Worm (Caenorhabditis elegans) whole organism, early embryonic: ENCODE measurements around the gene jkk-1.

Source experiments
- B0310.2 ChIP-seq: sonication (generic microtip); optimal IDR thresholded peaks from 2 replicates; lab custom pipeline; 2016; ENCODE audit warnings: mild to moderate bottlenecking, missing genetic modification characterization, missing compliant biosample characterization
- F13C5.2 ChIP-seq: sonication (generic microtip); optimal IDR thresholded peaks from 2 replicates; lab custom pipeline; 2017; ENCODE audit warnings: mild to moderate bottlenecking, missing genetic modification characterization, inconsistent platforms, missing compliant biosample characterization
- aly-1 ChIP-seq: sonication (generic microtip); optimal IDR thresholded peaks from 2 replicates; lab custom pipeline; 2016; ENCODE audit warnings: missing genetic modification characterization, missing compliant biosample characterization
- ama-1 ChIP-seq: fragments of 150-350 bp; optimal IDR thresholded peaks from 2 replicates; lab custom pipeline; 2014
- ceh-13 ChIP-seq: fragments of 200-800 bp; sonication (Bioruptor generic); optimal IDR thresholded peaks from 2 replicates; lab custom pipeline; 2018; ENCODE audit warnings: mild to moderate bottlenecking, missing genetic modification characterization, missing compliant biosample characterization
- ceh-36 ChIP-seq: sonication (generic microtip); optimal IDR thresholded peaks from 2 replicates; lab custom pipeline; 2016; ENCODE audit warnings: missing genetic modification characterization, inconsistent platforms, missing compliant biosample characterization
- ets-7 ChIP-seq: sonication (generic microtip); optimal IDR thresholded peaks from 2 replicates; lab custom pipeline; 2016; ENCODE audit warnings: missing genotype, missing genetic modification characterization, missing compliant biosample characterization
- flt-1 ChIP-seq: fragments of 200-800 bp; sonication (Bioruptor generic); IDR thresholded peaks from 2 replicates; pipeline ENCODE4 v1.3.6; 2022; ENCODE audit warnings: missing genetic modification characterization, missing compliant biosample characterization
- hmbx-1 ChIP-seq: sonication (generic microtip); optimal IDR thresholded peaks from 2 replicates; lab custom pipeline; 2016; ENCODE audit warnings: mild to moderate bottlenecking, missing genetic modification characterization, missing compliant biosample characterization
- hmg-4 ChIP-seq: fragments of 200-800 bp; sonication (Bioruptor generic); optimal IDR thresholded peaks from 2 replicates; lab custom pipeline; 2018; ENCODE audit warnings: mild to moderate bottlenecking, missing genetic modification characterization, missing compliant biosample characterization
- hnd-1 ChIP-seq: sonication (generic microtip); optimal IDR thresholded peaks from 2 replicates; lab custom pipeline; 2016; ENCODE audit warnings: missing genetic modification characterization, missing compliant biosample characterization
- pes-1 ChIP-seq: fragments of 200-800 bp; sonication (Bioruptor generic); IDR thresholded peaks from 2 replicates; pipeline ENCODE4 v1.3.6; 2022; ENCODE audit warnings: missing genetic modification reagents, missing genetic modification characterization, missing compliant biosample characterization
- scrt-1 ChIP-seq: fragments of 200-800 bp; sonication (Bioruptor generic); IDR thresholded peaks from 2 replicates; pipeline ENCODE4 v1.3.6; 2022; ENCODE audit warnings: missing genetic modification characterization, missing compliant biosample characterization
- sea-1 ChIP-seq: fragments of 200-800 bp; sonication (Bioruptor generic); conservative IDR thresholded peaks from 2 replicates; pipeline ENCODE4 v1.3.6; 2022; ENCODE audit warnings: missing genetic modification characterization, missing compliant biosample characterization
- tbx-11 ChIP-seq: fragments of 200-800 bp; sonication (Bioruptor generic); IDR thresholded peaks from 2 replicates; pipeline ENCODE4 v1.3.6; 2022; ENCODE audit warnings: missing genetic modification characterization, missing compliant biosample characterization
- tbx-37 ChIP-seq: fragments of 200-800 bp; sonication (Bioruptor generic); conservative IDR thresholded peaks from 2 replicates; pipeline ENCODE4 v1.3.6; 2022; ENCODE audit warnings: missing genetic modification reagents, missing genetic modification characterization, missing compliant biosample characterization
- tra-4 ChIP-seq: sonication (generic microtip); optimal IDR thresholded peaks from 2 replicates; lab custom pipeline; 2017; ENCODE audit warnings: missing genetic modification characterization, missing compliant biosample characterization

jkk-1 gene

DNA sequence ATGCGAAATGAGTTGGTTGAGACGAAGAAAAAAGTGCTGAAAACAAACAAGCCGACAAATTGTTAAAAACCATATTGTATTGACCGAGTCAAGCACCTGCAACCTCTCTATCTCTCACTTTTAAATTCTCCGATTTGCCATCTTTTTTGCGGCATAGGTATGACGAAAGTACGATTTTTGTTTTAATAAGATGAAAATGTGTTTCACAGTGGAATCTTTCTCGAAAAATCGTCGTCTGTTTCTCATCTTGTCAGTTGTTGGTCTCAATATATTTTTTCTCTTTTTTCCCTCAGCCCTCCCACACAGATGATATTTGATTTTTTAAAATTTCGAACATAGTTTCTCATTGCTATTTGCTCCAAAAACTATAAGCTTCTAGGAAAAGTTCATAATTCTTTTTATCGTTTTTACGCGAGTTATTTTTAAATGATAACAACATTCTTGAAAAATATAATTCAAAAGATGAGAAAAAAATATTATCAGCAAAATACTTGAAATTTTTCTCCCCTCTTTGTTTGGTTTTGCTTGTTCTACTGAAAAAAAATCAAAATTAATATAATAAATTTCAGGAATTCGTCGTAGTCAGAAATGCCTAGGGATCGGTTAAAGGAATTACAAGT is 19.6 kb upstream of the jkk-1 start, which contains the start of gene syx-3:
TSS of gene syx-3 (plus strand) at position 570 of the 620 bp plus-strand sequence.
- no peak for TF ChIP-seq sea-1 (GFP tag; lab: Robert Waterston, UW)
- TF ChIP-seq tbx-37 (GFP tag; lab: Robert Waterston, UW) = no peak
- no peak for TF ChIP-seq ama-1 (lab: Kevin White, UChicago)
- no peak for TF ChIP-seq hmg-4 (GFP tag; lab: Kevin White, UChicago)
- TF ChIP-seq hmbx-1 (tag; lab: Kevin White, UChicago) = no peak
- TF ChIP-seq ceh-36 (tag; lab: Kevin White, UChicago) = no peak
- TF ChIP-seq scrt-1 (GFP tag; lab: Robert Waterston, UW) = no peak

DNA sequence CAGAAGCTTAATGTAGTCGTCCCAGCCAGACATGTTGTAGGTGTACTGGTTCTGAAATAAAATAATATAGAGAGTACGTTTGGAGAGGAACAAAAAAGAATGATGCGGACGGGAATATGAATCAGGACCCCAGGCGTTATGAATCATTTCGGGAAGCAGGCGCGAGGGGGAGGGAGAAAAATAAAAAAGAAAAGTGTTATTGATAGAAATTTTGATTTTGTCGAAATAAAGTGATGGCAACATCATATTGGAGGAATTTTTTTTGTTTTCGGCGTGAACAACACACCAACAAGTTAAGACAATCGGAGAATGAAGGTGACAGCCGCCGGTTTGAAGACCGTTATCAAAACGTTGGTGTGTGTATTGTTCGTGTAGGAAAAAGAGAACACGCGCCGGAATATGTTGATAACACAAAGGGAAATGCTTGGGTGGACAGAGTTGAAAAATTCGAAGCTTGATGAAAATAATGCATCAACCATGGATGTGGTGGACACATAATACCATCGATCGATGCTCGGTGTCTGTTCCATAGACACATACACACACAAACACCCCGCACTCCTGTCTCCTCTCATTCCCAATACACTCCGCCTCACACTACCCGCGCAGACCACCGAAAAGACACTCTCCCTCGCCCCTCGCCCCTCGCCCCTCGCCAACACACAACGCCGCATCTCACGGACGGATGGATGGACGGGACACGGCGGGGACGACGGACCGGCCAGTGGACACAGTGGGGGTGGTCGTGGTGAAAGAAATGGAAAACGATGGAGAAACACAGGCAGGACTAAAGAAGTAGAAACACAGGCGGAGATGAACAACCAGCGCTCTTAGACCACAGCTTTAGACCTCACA is 14.0 kb upstream of the jkk-1 start, which contains the start of gene pfn-2:
TSS of gene pfn-2 (minus strand) at position 51 of the 855 bp plus-strand sequence.
- 0 out of 2 replicates have a peak, but pooled peaks have one; percentile 17 for TF ChIP-seq flt-1 (GFP tag; lab: Robert Waterston, UW)
- TF ChIP-seq hmg-4 (GFP tag; lab: Kevin White, UChicago) = peak; percentile 89
- TF ChIP-seq aly-1 (tag; lab: Kevin White, UChicago) = peak; percentile 15
- TF ChIP-seq scrt-1 (GFP tag; lab: Robert Waterston, UW) = no peak
- peak; percentile 52 for TF ChIP-seq tbx-37 (GFP tag; lab: Robert Waterston, UW)
- TF ChIP-seq tbx-11 (GFP tag; lab: Robert Waterston, UW) = 0 out of 2 replicates have a peak, but pooled peaks have one; percentile 9
- TF ChIP-seq ceh-13 (GFP tag; lab: Kevin White, UChicago) = peak; percentile 6
- no peak for TF ChIP-seq hmbx-1 (tag; lab: Kevin White, UChicago)
- peak; percentile 40 for TF ChIP-seq F13C5.2

DNA sequence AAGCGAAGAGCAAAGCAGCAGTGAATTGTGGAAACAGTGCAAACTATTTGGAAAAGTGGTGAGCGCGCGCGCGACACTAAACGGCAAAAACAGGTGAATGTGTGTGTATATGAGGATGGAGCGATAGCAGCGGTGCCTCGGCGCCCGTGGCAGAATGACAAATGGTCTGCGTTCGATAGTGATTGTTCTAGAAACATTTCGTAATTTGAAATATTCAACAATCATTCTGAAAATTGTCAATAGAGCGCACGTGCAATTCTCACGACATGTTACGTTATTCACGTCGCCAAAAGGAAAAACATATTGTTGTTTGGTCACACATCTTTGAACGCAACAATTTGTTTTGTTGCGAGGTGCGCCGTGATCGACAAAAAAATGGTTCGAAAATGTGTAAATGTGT is 13.0 kb upstream of the jkk-1 start:
- TF ChIP-seq F13C5.2 = no peak
- no peak for TF ChIP-seq tra-4 (tag; lab: Kevin White, UChicago)
- TF ChIP-seq hmbx-1 (tag; lab: Kevin White, UChicago) = no peak
- no peak for TF ChIP-seq hmg-4 (GFP tag; lab: Kevin White, UChicago)
- TF ChIP-seq ama-1 (lab: Kevin White, UChicago) = no peak
- no peak for TF ChIP-seq ceh-36 (tag; lab: Kevin White, UChicago)
- TF ChIP-seq aly-1 (tag; lab: Kevin White, UChicago) = no peak
- no peak for TF ChIP-seq sea-1 (GFP tag; lab: Robert Waterston, UW)
- TF ChIP-seq ets-7 (tag; lab: Kevin White, UChicago) = no peak
- TF ChIP-seq flt-1 (GFP tag; lab: Robert Waterston, UW) = no peak
- no peak for TF ChIP-seq hnd-1
- TF ChIP-seq B0310.2 (tag; lab: Kevin White, UChicago) = no peak
- TF ChIP-seq ceh-13 (GFP tag; lab: Kevin White, UChicago) = no peak
- no peak for TF ChIP-seq tbx-37 (GFP tag; lab: Robert Waterston, UW)
- TF ChIP-seq tbx-11 (GFP tag; lab: Robert Waterston, UW) = no peak

DNA sequence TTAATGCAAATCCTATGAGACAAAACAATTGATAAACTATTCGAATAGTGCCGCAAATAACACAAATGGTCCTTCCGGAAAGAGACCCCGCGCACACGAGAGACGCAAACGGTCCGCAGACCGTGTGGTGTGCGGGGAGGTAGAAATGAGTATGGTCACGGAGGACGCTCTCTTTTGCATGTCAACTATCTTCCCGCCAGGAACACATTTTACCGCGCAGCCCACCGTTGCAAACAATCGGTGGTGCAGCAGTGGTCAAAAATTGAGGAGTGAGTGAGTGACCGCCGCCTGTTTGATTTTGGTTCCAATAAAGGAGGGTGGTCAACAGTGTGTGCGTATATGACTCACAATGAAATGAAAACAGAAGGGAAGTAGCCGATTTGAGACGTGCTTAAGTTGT is 7.6 kb upstream of the jkk-1 start:
- no peak for TF ChIP-seq tbx-11 (GFP tag; lab: Robert Waterston, UW)
- peak; percentile 75 for TF ChIP-seq hmg-4 (GFP tag; lab: Kevin White, UChicago)
- TF ChIP-seq aly-1 (tag; lab: Kevin White, UChicago) = peak; percentile 12

DNA sequence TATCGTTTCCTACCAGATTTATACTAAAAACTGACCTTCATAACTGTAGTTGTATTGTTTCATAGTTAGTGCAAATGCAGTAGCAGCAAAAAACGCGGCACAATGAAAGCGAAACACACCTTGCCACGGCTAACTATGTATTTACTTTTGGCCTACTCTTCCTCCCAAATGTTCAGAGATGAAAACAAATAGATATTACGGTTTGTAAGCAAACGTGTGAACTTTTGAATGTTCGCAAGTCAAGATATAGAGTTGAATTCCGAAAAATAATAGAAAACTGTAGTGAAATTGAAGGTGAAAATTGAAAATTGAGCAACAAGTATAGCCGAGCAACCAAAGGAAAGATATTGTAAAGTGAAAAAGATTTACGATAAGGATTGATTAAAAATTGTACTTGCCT is 4.0 kb upstream of the jkk-1 start, which contains the start of gene chtl-1:
TSS of gene chtl-1 (minus strand) at position 101 of the 400 bp plus-strand sequence.
- TF ChIP-seq F13C5.2 (no peak), scrt-1 (GFP tag; lab: Robert Waterston, UW) (no peak), hnd-1 (no peak), ama-1 (lab: Kevin White, UChicago) (no peak), tra-4 (tag; lab: Kevin White, UChicago) (no peak), sea-1 (GFP tag; lab: Robert Waterston, UW) (no peak), pes-1 (GFP tag; lab: Robert Waterston, UW) (no peak), aly-1 (tag; lab: Kevin White, UChicago) (no peak), ceh-13 (GFP tag; lab: Kevin White, UChicago) (no peak), tbx-11 (GFP tag; lab: Robert Waterston, UW) (no peak), hmbx-1 (tag; lab: Kevin White, UChicago) (no peak), flt-1 (GFP tag; lab: Robert Waterston, UW) (no peak), ceh-36 (tag; lab: Kevin White, UChicago) (no peak), B0310.2 (tag; lab: Kevin White, UChicago) (no peak), tbx-37 (GFP tag; lab: Robert Waterston, UW) (no peak), ets-7 (tag; lab: Kevin White, UChicago) (no peak)

DNA sequence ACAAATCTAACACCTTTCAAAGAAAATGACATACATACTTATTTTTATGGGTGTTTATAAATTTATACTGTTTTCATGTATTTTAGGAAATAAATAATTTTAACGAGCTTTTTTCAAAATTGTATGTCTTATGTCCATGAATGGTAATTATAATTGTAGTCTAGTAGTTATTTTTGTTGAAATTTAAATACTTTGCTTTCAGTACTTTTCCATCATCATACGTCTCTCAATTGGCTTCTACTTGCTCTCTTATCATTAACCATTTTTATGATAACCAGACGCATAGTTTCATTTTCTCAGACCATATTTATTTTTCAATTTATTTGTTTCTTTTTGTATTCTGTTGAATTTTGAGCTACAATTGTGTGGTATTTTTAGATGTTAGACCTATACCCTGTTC is 2.8 kb upstream of the jkk-1 start, which contains the start of gene F35C8.5:
TSS of gene F35C8.5 (plus strand) at position 377 of the 400 bp plus-strand sequence.
- no peak for TF ChIP-seq scrt-1 (GFP tag; lab: Robert Waterston, UW)
- TF ChIP-seq B0310.2 (tag; lab: Kevin White, UChicago) = no peak
- TF ChIP-seq tbx-37 (GFP tag; lab: Robert Waterston, UW) = no peak
- no peak for TF ChIP-seq ama-1 (lab: Kevin White, UChicago)
- no peak for TF ChIP-seq sea-1 (GFP tag; lab: Robert Waterston, UW)
- no peak for TF ChIP-seq hnd-1
- no peak for TF ChIP-seq flt-1 (GFP tag; lab: Robert Waterston, UW)
- TF ChIP-seq tbx-11 (GFP tag; lab: Robert Waterston, UW) = no peak
- no peak for TF ChIP-seq ets-7 (tag; lab: Kevin White, UChicago)
- no peak for TF ChIP-seq ceh-36 (tag; lab: Kevin White, UChicago)
- TF ChIP-seq F13C5.2 = no peak
- TF ChIP-seq hmbx-1 (tag; lab: Kevin White, UChicago) = no peak
- TF ChIP-seq pes-1 (GFP tag; lab: Robert Waterston, UW) = no peak
- TF ChIP-seq hmg-4 (GFP tag; lab: Kevin White, UChicago) = no peak
- no peak for TF ChIP-seq ceh-13 (GFP tag; lab: Kevin White, UChicago)
- TF ChIP-seq aly-1 (tag; lab: Kevin White, UChicago) = no peak
- no peak for TF ChIP-seq tra-4 (tag; lab: Kevin White, UChicago)
